Worm (Caenorhabditis elegans) whole organism, L2 larva: Measurements from ENCODE around the gene C28H8.3.

Experiments
- ZK546.5 ChIP-seq: sonication (generic microtip); optimal IDR thresholded peaks from 2 replicates; lab custom pipeline; 2017; ENCODE audit warnings: missing biosample characterization, missing genetic modification characterization
- ceh-82 ChIP-seq: fragments of 150-350 bp; optimal IDR thresholded peaks from 2 replicates; lab custom pipeline; 2014; ENCODE audit warnings: missing biosample characterization, missing genetic modification characterization
- lin-13 ChIP-seq: fragments of 150-350 bp; optimal IDR thresholded peaks from 2 replicates; lab custom pipeline; 2014; ENCODE audit warnings: missing biosample characterization, missing genetic modification reagents, missing genetic modification characterization
- lin-39 ChIP-seq: fragments of 150-350 bp; optimal IDR thresholded peaks from 2 replicates; lab custom pipeline; 2014; ENCODE audit warnings: missing biosample characterization, missing genetic modification reagents, missing genetic modification characterization
- mbf-1 ChIP-seq: sonication (generic microtip); optimal IDR thresholded peaks from 2 replicates; lab custom pipeline; 2017; ENCODE audit warnings: missing biosample characterization, missing genetic modification characterization
- nhr-12 ChIP-seq: fragments of 150-350 bp; optimal IDR thresholded peaks from 2 replicates; lab custom pipeline; 2014; ENCODE audit warnings: missing biosample characterization, missing genetic modification characterization
- nhr-21 ChIP-seq: fragments of 150-350 bp; optimal IDR thresholded peaks from 2 replicates; lab custom pipeline; 2014; ENCODE audit warnings: missing biosample characterization, missing genetic modification characterization
- nhr-23 ChIP-seq: fragments of 150-350 bp; optimal IDR thresholded peaks from 2 replicates; lab custom pipeline; 2014; ENCODE audit warnings: missing biosample characterization, missing genetic modification reagents, missing genetic modification characterization
- nhr-237 ChIP-seq: fragments of 150-350 bp; optimal IDR thresholded peaks from 2 replicates; lab custom pipeline; 2014; ENCODE audit warnings: missing biosample characterization, missing genetic modification characterization
- nhr-77 ChIP-seq: fragments of 150-350 bp; optimal IDR thresholded peaks from 2 replicates; lab custom pipeline; 2014; ENCODE audit warnings: missing biosample characterization, missing genetic modification characterization
- snpc-4 ChIP-seq: fragments of 150-350 bp; optimal IDR thresholded peaks from 2 replicates; lab custom pipeline; 2014; ENCODE audit warnings: missing biosample characterization, missing genetic modification characterization
- ztf-11 ChIP-seq: sonication (generic microtip); optimal IDR thresholded peaks from 2 replicates; lab custom pipeline; 2017; ENCODE audit warnings: missing biosample characterization, missing genetic modification characterization

- TF ChIP-seq nhr-237 (tag; lab: Kevin White, UChicago) (no peak), ZK546.5 (no peak), ceh-82 (tag; lab: Kevin White, UChicago) (no peak), mbf-1 (tag; lab: Kevin White, UChicago) (no peak), ztf-11 (tag; lab: Kevin White, UChicago) (no peak), lin-39 (no peak), nhr-77 (tag; lab: Kevin White, UChicago) (no peak), snpc-4 (tag; lab: Kevin White, UChicago) (no peak), lin-13 (GFP tag; lab: Kevin White, UChicago) (no peak), nhr-23 (tag; lab: Kevin White, UChicago) (no peak), nhr-12 (no peak), nhr-21 (tag; lab: Kevin White, UChicago) (no peak)
Measured at ce11 chrIII:5872288-5872687, 36.2 kb upstream of the C28H8.3 start.
